Fruit fly (Drosophila melanogaster): ENCODE results near the gene aqz.

Gene aqz

dm6 chr3R:8813164-8813629 is 7.3 kb downstream of the aqz start, which contains the start of gene CG9837:
Gene CG9837 (minus strand): TSS chr3R:8813579.
- no peak for TF ChIP-seq noc (tag; optimal IDR thresholded peaks at IDR 0.05)

- TF ChIP-seq noc (tag; optimal IDR thresholded peaks at IDR 0.05), result peak; percentile 3
Measured at dm6 chr3R:8812342-8812966, 8.0 kb downstream of the aqz start.

dm6 chr3R:8811323-8811936 is 9.1 kb downstream of the aqz start:
- TF ChIP-seq noc (tag; optimal IDR thresholded peaks at IDR 0.05), result peak; percentile 100

dm6 chr3R:8810397-8811184 is 9.9 kb downstream of the aqz start:
- TF ChIP-seq noc (tag; optimal IDR thresholded peaks at IDR 0.05), result peak; percentile 74

dm6 chr3R:8809712-8810111 is 10.8 kb downstream of the aqz start:
- TF ChIP-seq noc (tag; optimal IDR thresholded peaks at IDR 0.05), result peak; percentile 29

- TF ChIP-seq noc (tag; optimal IDR thresholded peaks at IDR 0.05), result peak; percentile 30
Measured at dm6 chr3R:8808518-8808921, 12.0 kb downstream of the aqz start.

- no peak for TF ChIP-seq noc (tag; optimal IDR thresholded peaks at IDR 0.05)
Measured at dm6 chr3R:8807831-8808517, 12.5 kb downstream of the aqz start.

- TF ChIP-seq noc (tag; optimal IDR thresholded peaks at IDR 0.05), result no peak
Measured at dm6 chr3R:8807048-8807447, 13.4 kb downstream of the aqz start.

dm6 chr3R:8806638-8807037 is 13.8 kb downstream of the aqz start:
- TF ChIP-seq noc (tag; optimal IDR thresholded peaks at IDR 0.05), result no peak

- no peak for TF ChIP-seq noc (tag; optimal IDR thresholded peaks at IDR 0.05)
Measured at dm6 chr3R:8806104-8806503, 14.4 kb downstream of the aqz start, which contains the start of gene hng2. Gene hng2 (plus strand): TSS chr3R:8806322.

- TF ChIP-seq noc (tag; optimal IDR thresholded peaks at IDR 0.05), result no peak
Measured at dm6 chr3R:8805388-8805852, 15.1 kb downstream of the aqz start, which contains the start of gene CG9839. Gene CG9839 (minus strand): TSS chr3R:8805802.

- TF ChIP-seq noc (tag; optimal IDR thresholded peaks at IDR 0.05), result peak; percentile 9
Measured at dm6 chr3R:8801126-8801762, 19.2 kb downstream of the aqz start, which contains the start of the genes Pif1A, Pif1B and CCT7. Gene Pif1A (minus strand): TSS chr3R:8801176. Gene Pif1B (minus strand): TSS chr3R:8801176. Gene CCT7 (plus strand): TSS chr3R:8801564.

- TF ChIP-seq noc (tag; optimal IDR thresholded peaks at IDR 0.05), result no peak
Measured at dm6 chr3R:8799866-8800265, 20.6 kb downstream of the aqz start.

- TF ChIP-seq noc (tag; optimal IDR thresholded peaks at IDR 0.05), result no peak
Measured at dm6 chr3R:8798332-8798731, 22.1 kb downstream of the aqz start.

dm6 chr3R:8794384-8794783 is 26.1 kb downstream of the aqz start, which contains the start of gene Ir85a:
Gene Ir85a (plus strand): TSS chr3R:8794684.
- TF ChIP-seq noc (tag; optimal IDR thresholded peaks at IDR 0.05), result no peak

All from whole organism, larva.